Fruit fly (Drosophila melanogaster): Measurements from ENCODE around the gene sturkopf.

Gene sturkopf

dm6 chr3L:1323136-1323535 is 10.0 kb upstream of the sturkopf start (continued):
- TF ChIP-seq Atf3 (GFP tag; optimal IDR thresholded peaks at IDR 0.05) (peak; percentile 77), hth (optimal IDR thresholded peaks at IDR 0.05) (no peak), pita (GFP tag; optimal IDR thresholded peaks at IDR 0.05) (no peak), Neu2 (GFP tag; optimal IDR thresholded peaks at IDR 0.05; ENCODE audit: borderline replicate concordance) (no peak), CG13424 (tag; optimal IDR thresholded peaks at IDR 0.05) (peak; percentile 76), exex (tag; optimal IDR thresholded peaks at IDR 0.05) (no peak), CG12236 (GFP tag; optimal IDR thresholded peaks at IDR 0.05) (peak; percentile 67), grn (GFP tag; optimal IDR thresholded peaks at IDR 0.05) (peak; percentile 4), CG5180 (GFP tag; optimal IDR thresholded peaks at IDR 0.05) (no peak), Trl (optimal IDR thresholded peaks at IDR 0.05) (no peak), Trl (GFP tag; optimal IDR thresholded peaks at IDR 0.05) (peak; percentile 57), dati (GFP tag; IDR thresholded peaks at IDR 0.05) (no peak), H15 (GFP tag; IDR thresholded peaks at IDR 0.05) (peak; percentile 66; the same call in 2 of the 3 replicates), Mes4 (GFP tag; optimal IDR thresholded peaks at IDR 0.05) (peak; percentile 69), Optix (GFP tag; IDR thresholded peaks at IDR 0.05) (peak; percentile 60; the same call in 1 of the 3 replicates), lilli (GFP tag; optimal IDR thresholded peaks at IDR 0.05) (peak; percentile 68), wor (GFP tag; IDR thresholded peaks at IDR 0.05) (0 out of 2 replicates have a peak, but pooled peaks have one; percentile 11), CG2120 (GFP tag; optimal IDR thresholded peaks at IDR 0.05) (peak; percentile 45), sc (optimal IDR thresholded peaks at IDR 0.05) (no peak), sc (GFP tag; optimal IDR thresholded peaks at IDR 0.05) (peak; percentile 82), CG8924 (tag; optimal IDR thresholded peaks at IDR 0.05) (peak; percentile 78), Kr (GFP tag; optimal IDR thresholded peaks at IDR 0.05) (no peak), fd64A (GFP tag; optimal IDR thresholded peaks at IDR 0.05) (peak; percentile 64), Hr3 (GFP tag; optimal IDR thresholded peaks at IDR 0.05) (peak; percentile 59), ab (GFP tag; optimal IDR thresholded peaks at IDR 0.05) (no peak), Sox102F (GFP tag; optimal IDR thresholded peaks at IDR 0.05) (no peak), scrt (GFP tag; optimal IDR thresholded peaks at IDR 0.05) (peak; percentile 21), CG15514 (GFP tag; optimal IDR thresholded peaks at IDR 0.05) (no peak), CG3065 (GFP tag; optimal IDR thresholded peaks at IDR 0.05) (peak; percentile 27), bigmax (GFP tag; optimal IDR thresholded peaks at IDR 0.05) (no peak), CG12744 (GFP tag; optimal IDR thresholded peaks at IDR 0.05) (no peak), ewg (GFP tag; optimal IDR thresholded peaks at IDR 0.05) (peak; percentile 56), kni (GFP tag; optimal IDR thresholded peaks at IDR 0.05) (peak; percentile 86), CG3847 (GFP tag; IDR thresholded peaks at IDR 0.05) (peak; percentile 52), Ptx1 (GFP tag; IDR thresholded peaks at IDR 0.05) (peak; percentile 41), CG2129 (GFP tag; IDR thresholded peaks at IDR 0.05; ENCODE audit: partially characterized antibody) (no peak), Dref (GFP tag; IDR thresholded peaks at IDR 0.05) (no peak), ap (GFP tag; IDR thresholded peaks at IDR 0.05) (0 out of 2 replicates have a peak, but pooled peaks have one; percentile 43), Fer3 (tag; optimal IDR thresholded peaks at IDR 0.05) (peak; percentile 40), rib (GFP tag; IDR thresholded peaks at IDR 0.05) (no peak), unc-4 (GFP tag; IDR thresholded peaks at IDR 0.05; ENCODE audit: partially characterized antibody) (no peak), CG12299 (tag; optimal IDR thresholded peaks at IDR 0.05) (no peak), slbo (GFP tag; IDR thresholded peaks at IDR 0.05) (peak; percentile 45; the same call in 1 of the 2 replicates), CG12104 (GFP tag; optimal IDR thresholded peaks at IDR 0.05) (peak; percentile 9), CG7963 (GFP tag; IDR thresholded peaks at IDR 0.05; ENCODE audit: partially characterized antibody) (no peak), HHEX (GFP tag; optimal IDR thresholded peaks at IDR 0.05) (peak; percentile 25), zfh1 (GFP tag; IDR thresholded peaks at IDR 0.05) (peak; percentile 59; the same call in 1 of the 3 replicates), Lpt (GFP tag; optimal IDR thresholded peaks at IDR 0.05) (no peak), gcm2 (GFP tag; optimal IDR thresholded peaks at IDR 0.05) (peak; percentile 34), CG10654 (GFP tag; optimal IDR thresholded peaks at IDR 0.05) (peak; percentile 49), CG13894 (tag; optimal IDR thresholded peaks at IDR 0.05) (no peak), CG14014 (GFP tag; IDR thresholded peaks at IDR 0.05) (peak; percentile 16; the same call in 1 of the 2 replicates)

Data from whole organism, embryonic.